Worm (Caenorhabditis elegans) whole organism, early embryonic: Measurements from ENCODE around the gene txt-17.

Source experiments
- ama-1 ChIP-seq: fragments of 150-350 bp; optimal IDR thresholded peaks from 2 replicates; lab custom pipeline; 2014
- flt-1 ChIP-seq: fragments of 200-800 bp; sonication (Bioruptor generic); IDR thresholded peaks from 2 replicates; pipeline ENCODE4 v1.3.6; 2022; ENCODE audit warnings: missing genetic modification characterization, missing compliant biosample characterization
- pes-1 ChIP-seq: fragments of 200-800 bp; sonication (Bioruptor generic); IDR thresholded peaks from 2 replicates; pipeline ENCODE4 v1.3.6; 2022; ENCODE audit warnings: missing genetic modification reagents, missing genetic modification characterization, missing compliant biosample characterization
- sea-1 ChIP-seq: fragments of 200-800 bp; sonication (Bioruptor generic); conservative IDR thresholded peaks from 2 replicates; pipeline ENCODE4 v1.3.6; 2022; ENCODE audit warnings: missing genetic modification characterization, missing compliant biosample characterization
- tbx-11 ChIP-seq: fragments of 200-800 bp; sonication (Bioruptor generic); IDR thresholded peaks from 2 replicates; pipeline ENCODE4 v1.3.6; 2022; ENCODE audit warnings: missing genetic modification characterization, missing compliant biosample characterization
- tbx-37 ChIP-seq: fragments of 200-800 bp; sonication (Bioruptor generic); conservative IDR thresholded peaks from 2 replicates; pipeline ENCODE4 v1.3.6; 2022; ENCODE audit warnings: missing genetic modification reagents, missing genetic modification characterization, missing compliant biosample characterization

- TF ChIP-seq sea-1 (no peak), ama-1 (lab: Kevin White, UChicago) (no peak), tbx-37 (GFP tag; lab: Robert Waterston, UW) (no peak), flt-1 (GFP tag; lab: Robert Waterston, UW) (no peak), tbx-11 (GFP tag; lab: Robert Waterston, UW) (no peak), pes-1 (GFP tag; lab: Robert Waterston, UW) (no peak)
These were observed 12.2 kb upstream of the txt-17 start, which contains the start of gene Y57E12AR.1 for ce11 chrV:7065226-7065625.
